Fruit fly (Drosophila melanogaster): ENCODE results near the gene Nprl2.

The Nprl2 gene

DNA sequence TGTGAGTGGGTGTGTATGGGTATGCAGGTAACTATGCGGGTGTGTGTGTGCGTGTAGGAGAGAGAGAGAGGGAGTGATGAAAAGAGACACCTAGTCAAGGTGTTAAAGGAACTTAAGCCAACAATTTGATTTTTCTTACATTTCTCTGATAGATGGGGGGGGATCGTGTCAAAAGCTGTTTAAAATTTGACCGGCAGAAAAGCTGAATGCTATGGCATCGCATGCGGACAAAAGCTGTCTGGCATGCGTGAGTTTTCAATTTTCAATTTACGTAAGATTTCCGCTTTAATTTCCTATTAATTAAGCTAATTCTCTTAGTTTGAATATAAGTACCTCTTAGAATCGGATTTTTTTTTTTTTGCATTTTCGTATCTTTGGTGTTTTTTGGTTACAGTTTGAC, 44.3 kb downstream of the Nprl2 start (continued):
- TF ChIP-seq Mrtf (GFP tag; IDR thresholded peaks at IDR 0.05): no peak
- TF ChIP-seq danr (GFP tag; IDR thresholded peaks at IDR 0.05): no peak
- TF ChIP-seq ato (GFP tag; IDR thresholded peaks at IDR 0.05; ENCODE audit: partially characterized antibody): no peak
- TF ChIP-seq trem (tag; optimal IDR thresholded peaks at IDR 0.05): no peak
- TF ChIP-seq CG1529 (GFP tag; optimal IDR thresholded peaks at IDR 0.05): no peak
- no peak for TF ChIP-seq CG14965 (GFP tag; optimal IDR thresholded peaks at IDR 0.05; ENCODE audit: borderline replicate concordance)
- TF ChIP-seq fd64A (GFP tag; optimal IDR thresholded peaks at IDR 0.05): no peak
- TF ChIP-seq Dip3 (GFP tag; optimal IDR thresholded peaks at IDR 0.05): no peak
- peak; percentile 12; the same call in 1 of the 2 replicates for TF ChIP-seq CG10366 (GFP tag; IDR thresholded peaks at IDR 0.05)
- TF ChIP-seq Ptx1 (GFP tag; IDR thresholded peaks at IDR 0.05): no peak
- TF ChIP-seq scrt (GFP tag; optimal IDR thresholded peaks at IDR 0.05): no peak
- no peak for TF ChIP-seq rib (GFP tag; IDR thresholded peaks at IDR 0.05)
- TF ChIP-seq MTF-1 (GFP tag; optimal IDR thresholded peaks at IDR 0.05; ENCODE audit: borderline replicate concordance): no peak
- no peak for TF ChIP-seq peb (GFP tag; IDR thresholded peaks at IDR 0.05)
- no peak for TF ChIP-seq CG10565 (GFP tag; optimal IDR thresholded peaks at IDR 0.05)
- TF ChIP-seq Lpt (GFP tag; optimal IDR thresholded peaks at IDR 0.05): no peak
- peak; percentile 29 for TF ChIP-seq HmgZ (tag; optimal IDR thresholded peaks at IDR 0.05)
- no peak for TF ChIP-seq Scr (GFP tag; IDR thresholded peaks at IDR 0.05; ENCODE audit: partially characterized antibody)
- peak; percentile 33 for TF ChIP-seq Ets97D (GFP tag; optimal IDR thresholded peaks at IDR 0.05)
- TF ChIP-seq tup (GFP tag; optimal IDR thresholded peaks at IDR 0.05): no peak
- no peak for TF ChIP-seq psq (GFP tag; optimal IDR thresholded peaks at IDR 0.05)
- peak; percentile 15; the same call in 1 of the 2 replicates for TF ChIP-seq NFAT (GFP tag; IDR thresholded peaks at IDR 0.05)
- no peak for TF ChIP-seq twi (tag; optimal IDR thresholded peaks at IDR 0.05)
- no peak for TF ChIP-seq CG16815 (GFP tag; optimal IDR thresholded peaks at IDR 0.05)
- TF ChIP-seq CG43689 (GFP tag; IDR thresholded peaks at IDR 0.05): no peak
- no peak for TF ChIP-seq sens-2 (GFP tag; IDR thresholded peaks at IDR 0.05)
- TF ChIP-seq ERR (GFP tag; optimal IDR thresholded peaks at IDR 0.05): no peak
- TF ChIP-seq sens (GFP tag): peak; percentile 52
- TF ChIP-seq Chrac-16 (GFP tag; optimal IDR thresholded peaks at IDR 0.05): no peak
- TF ChIP-seq chn (GFP tag; optimal IDR thresholded peaks at IDR 0.05): no peak
- no peak for TF ChIP-seq MESR4 (GFP tag; optimal IDR thresholded peaks at IDR 0.05)
- no peak for TF ChIP-seq nerfin-1 (tag; optimal IDR thresholded peaks at IDR 0.05)
- TF ChIP-seq CG17568 (GFP tag; optimal IDR thresholded peaks at IDR 0.05): no peak
- TF ChIP-seq Adf1 (GFP tag; IDR thresholded peaks at IDR 0.05): no peak
- TF ChIP-seq CG1647 (GFP tag; optimal IDR thresholded peaks at IDR 0.05): no peak
- TF ChIP-seq Opbp (GFP tag; IDR thresholded peaks at IDR 0.05; ENCODE audit: partially characterized antibody): peak; percentile 58; the same call in 2 of the 3 replicates
- TF ChIP-seq Ssrp (tag; optimal IDR thresholded peaks at IDR 0.05): no peak
- TF ChIP-seq CG34376 (GFP tag; optimal IDR thresholded peaks at IDR 0.05): no peak
- no peak for TF ChIP-seq gro (GFP tag; optimal IDR thresholded peaks at IDR 0.05)
- no peak for TF ChIP-seq disco-r (GFP tag; optimal IDR thresholded peaks at IDR 0.05)
- TF ChIP-seq CG12659 (GFP tag; optimal IDR thresholded peaks at IDR 0.05): peak; percentile 11
- TF ChIP-seq Spps (tag; optimal IDR thresholded peaks at IDR 0.05): no peak
- no peak for TF ChIP-seq CkIIα-i1 (GFP tag; IDR thresholded peaks at IDR 0.05)
- no peak for TF ChIP-seq CG2129 (GFP tag; IDR thresholded peaks at IDR 0.05; ENCODE audit: partially characterized antibody)
- TF ChIP-seq Dfd (GFP tag; optimal IDR thresholded peaks at IDR 0.05): no peak
- TF ChIP-seq CG13775 (GFP tag; optimal IDR thresholded peaks at IDR 0.05): no peak
- no peak for TF ChIP-seq nerfin-2 (GFP tag; IDR thresholded peaks at IDR 0.05; ENCODE audit: partially characterized antibody)
- TF ChIP-seq CG10147 (GFP tag; optimal IDR thresholded peaks at IDR 0.05): no peak
- no peak for TF ChIP-seq CG12071 (GFP tag; optimal IDR thresholded peaks at IDR 0.05)
- no peak for TF ChIP-seq so (GFP tag; IDR thresholded peaks at IDR 0.05)
- no peak for TF ChIP-seq CG4820 (GFP tag; optimal IDR thresholded peaks at IDR 0.05)
- TF ChIP-seq Sox102F (GFP tag; optimal IDR thresholded peaks at IDR 0.05): no peak
